Worm (Caenorhabditis elegans) whole organism, L4 larva: ENCODE data around the gene nhr-139.

Experiments
- F49E8.2 ChIP-seq: sonication (generic microtip); optimal IDR thresholded peaks from 2 replicates; lab custom pipeline; 2016; ENCODE audit warnings: missing compliant biosample characterization, mild to moderate bottlenecking, missing genetic modification characterization, borderline replicate concordance
- ZK546.5 ChIP-seq, 2 experiments: sonication (generic microtip); optimal IDR thresholded peaks; 2 replicates each; lab custom pipeline; 2017; ENCODE audit warnings: missing biosample characterization in 2 of 2, missing genetic modification characterization in 2 of 2
- ceh-28 ChIP-seq: fragments of 150-350 bp; optimal IDR thresholded peaks from 2 replicates; lab custom pipeline; 2014; ENCODE audit warnings: missing biosample characterization, missing genetic modification reagents, missing genetic modification characterization
- fkh-10 ChIP-seq: fragments of 150-350 bp; optimal IDR thresholded peaks from 2 replicates; lab custom pipeline; 2014; ENCODE audit warnings: missing biosample characterization, missing genetic modification reagents, missing genetic modification characterization
- lin-15B ChIP-seq: fragments of 150-350 bp; sonication (generic microtip); optimal IDR thresholded peaks from 3 replicates; lab custom pipeline; 2014; ENCODE audit warnings: missing biosample characterization, missing genetic modification characterization
- nhr-102 ChIP-seq: sonication (generic microtip); optimal IDR thresholded peaks from 2 replicates; lab custom pipeline; 2016; ENCODE audit warnings: mild to moderate bottlenecking, missing genetic modification characterization, moderate library complexity, missing compliant biosample characterization
- pqm-1 ChIP-seq: sonication (generic microtip); optimal IDR thresholded peaks from 2 replicates; lab custom pipeline; 2017; ENCODE audit warnings: missing biosample characterization, missing genetic modification characterization
- unc-62 ChIP-seq, 3 experiments: fragments of 150-350 bp in 1 of 3; sonication (generic microtip); optimal IDR thresholded peaks in 2 of 3; peaks in 1 of 3; 1 replicate in 1 of 3; 2 replicates in 2 of 3; lab custom pipeline; 2014 to 2017; ENCODE audit warnings: missing biosample characterization in 3 of 3, missing genetic modification characterization in 3 of 3, missing genetic modification reagents in 3 of 3, missing genotype in 1 of 3

- TF ChIP-seq unc-62 (GFP tag; optimal IDR thresholded peaks at IDR 0.05 in 1 of 2; lab: Kevin White, UChicago) (no peak), unc-62 (tag; optimal IDR thresholded peaks at IDR 0.05; lab: Kevin White, UChicago) (no peak), pqm-1 (tag; lab: Kevin White, UChicago) (no peak), ZK546.5 (tag; optimal IDR thresholded peaks at IDR 0.05; lab: Kevin White, UChicago) (no peak), lin-15B (tag; lab: Kevin White, UChicago) (no peak), ceh-28 (tag; lab: Kevin White, UChicago) (no peak), F49E8.2 (tag; lab: Kevin White, UChicago) (no peak), nhr-102 (tag; lab: Kevin White, UChicago) (no peak), fkh-10 (no peak)
Measured at ce11 chrV:7017059-7017458, 29.5 kb upstream of the nhr-139 start, which contains the start of gene srsx-32.
